Worm (Caenorhabditis elegans): ENCODE data around the gene K02D3.2.

- TF ChIP-seq lin-13 (GFP tag; optimal IDR thresholded peaks at IDR 0.05) (peak; percentile 3), ama-1 (optimal IDR thresholded peaks at IDR 0.05) (no peak), ces-1 (GFP tag; optimal IDR thresholded peaks at IDR 0.05) (no peak), ZK546.5 (tag; optimal IDR thresholded peaks at IDR 0.05) (no peak), nhr-237 (tag; optimal IDR thresholded peaks at IDR 0.05) (no peak), zip-11 (GFP tag; IDR thresholded peaks at IDR 0.05) (no peak), nhr-77 (tag; optimal IDR thresholded peaks at IDR 0.05) (peak; percentile 49), ceh-62 (tag; optimal IDR thresholded peaks at IDR 0.05) (no peak), ztf-11 (tag; optimal IDR thresholded peaks at IDR 0.05) (no peak), jun-1 (tag; optimal IDR thresholded peaks at IDR 0.05) (no peak)
Observed at ce11 chrX:13726874-13727343, 15.1 kb upstream of the K02D3.2 start, which contains the start of gene pix-1.

All from whole organism, L4 larva.